Fruit fly (Drosophila melanogaster): ENCODE results near the gene p.

dm6 chr3R:8683280-8683679, 12.8 kb upstream of the p start:
- TF ChIP-seq psq (optimal IDR thresholded peaks at IDR 0.05) (no peak), EcR (GFP tag; optimal IDR thresholded peaks at IDR 0.05) (no peak)
